Worm (Caenorhabditis elegans): ENCODE data around the gene rund-1.

The rund-1 gene

ce11 chrX:609553-609952 lies 52.0 kb downstream of the rund-1 start:
- TF ChIP-seq hlh-4 (tag; optimal IDR thresholded peaks at IDR 0.05) (no peak), irx-1 (tag; optimal IDR thresholded peaks at IDR 0.05) (no peak)

Measured in whole organism, L1 larva.